Fruit fly (Drosophila melanogaster) whole organism, embryonic: ENCODE results near the gene opa.

Experiments
- Bteb2 ChIP-seq: fragments of 200-800 bp; sonication (Bioruptor generic); optimal IDR thresholded peaks from 2 replicates; lab custom pipeline; 2016; ENCODE audit warnings: missing biosample characterization, missing genetic modification characterization
- CG10321 ChIP-seq: fragments of 200-800 bp; sonication (Bioruptor generic); IDR thresholded peaks from 2 replicates; pipeline ENCODE4 v1.3.6; 2022; ENCODE audit warnings: missing biosample characterization, missing genetic modification characterization
- CG10431 ChIP-seq: fragments of 200-800 bp; sonication (Bioruptor generic); optimal IDR thresholded peaks from 3 replicates; lab custom pipeline; 2018; ENCODE audit warnings: missing biosample characterization, mild to moderate bottlenecking, missing genetic modification characterization
- CG12104 ChIP-seq: fragments of 200-800 bp; sonication (Bioruptor generic); optimal IDR thresholded peaks from 3 replicates; lab custom pipeline; 2016; ENCODE audit warnings: missing biosample characterization, missing genetic modification characterization
- CG12769 ChIP-seq: fragments of 200-800 bp; sonication (Bioruptor generic); optimal IDR thresholded peaks from 2 replicates; lab custom pipeline; 2019; ENCODE audit warnings: missing biosample characterization, mild to moderate bottlenecking, missing genetic modification characterization, moderate library complexity
- CG14667 ChIP-seq: fragments of 200-800 bp; sonication (Bioruptor generic); IDR thresholded peaks from 2 replicates; pipeline ENCODE4 v1.3.6; 2022; ENCODE audit warnings: missing biosample characterization, missing genetic modification characterization
- CG14860 ChIP-seq: fragments of 200-800 bp; sonication (Bioruptor generic); IDR thresholded peaks from 3 replicates; pipeline ENCODE4 v1.3.6; 2022; ENCODE audit warnings: missing biosample characterization, missing genetic modification characterization; ENCODE audit not compliant: partially characterized antibody
- CG14965 ChIP-seq: fragments of 200-800 bp; sonication (Bioruptor generic); optimal IDR thresholded peaks from 2 replicates; lab custom pipeline; 2016; ENCODE audit warnings: missing biosample characterization, missing genetic modification characterization, borderline replicate concordance
- CG15696 ChIP-seq: fragments of 200-800 bp; sonication (Bioruptor generic); optimal IDR thresholded peaks from 2 replicates; lab custom pipeline; 2019; ENCODE audit warnings: missing biosample characterization, mild to moderate bottlenecking, missing genetic modification characterization, moderate library complexity
- CG16863 ChIP-seq: fragments of 200-800 bp; sonication (Bioruptor generic); optimal IDR thresholded peaks from 3 replicates; lab custom pipeline; 2016; ENCODE audit warnings: missing biosample characterization, missing genetic modification characterization
- CG17328 ChIP-seq: fragments of 200-800 bp; sonication (Bioruptor generic); IDR thresholded peaks from 2 replicates; pipeline ENCODE4 v1.3.6; 2022; ENCODE audit warnings: missing biosample characterization, missing genetic modification characterization
- CG17359 ChIP-seq: fragments of 200-800 bp; sonication (Bioruptor generic); optimal IDR thresholded peaks from 3 replicates; lab custom pipeline; 2018; ENCODE audit warnings: missing biosample characterization, mild to moderate bottlenecking, missing genetic modification characterization, moderate library complexity
- CG17612 ChIP-seq: fragments of 200-800 bp; sonication (Bioruptor generic); IDR thresholded peaks from 2 replicates; pipeline ENCODE4 v1.3.6; 2022; ENCODE audit warnings: missing biosample characterization, missing genetic modification characterization
- CG1832 ChIP-seq: fragments of 200-800 bp; sonication (Bioruptor generic); optimal IDR thresholded peaks from 2 replicates; lab custom pipeline; 2017; ENCODE audit warnings: missing biosample characterization, mild to moderate bottlenecking, missing genetic modification characterization, inconsistent platforms
- CG30403 ChIP-seq: fragments of 200-800 bp; sonication (Bioruptor generic); optimal IDR thresholded peaks from 3 replicates; lab custom pipeline; 2016; ENCODE audit warnings: missing biosample characterization, missing genetic modification characterization
- CG43689 ChIP-seq: fragments of 200-800 bp; sonication (Bioruptor generic); IDR thresholded peaks from 2 replicates; pipeline ENCODE4 v1.3.6; 2022; ENCODE audit warnings: missing biosample characterization, missing genetic modification characterization
- CG6272 ChIP-seq: fragments of 200-800 bp; sonication (Bioruptor generic); IDR thresholded peaks from 2 replicates; pipeline ENCODE4 v1.3.6; 2022; ENCODE audit warnings: missing biosample characterization, missing genetic modification characterization
- CG6854 ChIP-seq: fragments of 200-800 bp; sonication (Bioruptor generic); optimal IDR thresholded peaks from 3 replicates; lab custom pipeline; 2017; ENCODE audit warnings: missing biosample characterization, mild to moderate bottlenecking, missing genetic modification characterization
- CG7786 ChIP-seq: fragments of 200-800 bp; sonication (Bioruptor generic); optimal IDR thresholded peaks from 2 replicates; lab custom pipeline; 2016; ENCODE audit warnings: missing biosample characterization, missing genetic modification characterization
- CG9876 ChIP-seq: fragments of 200-800 bp; sonication (Bioruptor generic); optimal IDR thresholded peaks from 2 replicates; lab custom pipeline; 2016; ENCODE audit warnings: missing biosample characterization, missing genetic modification characterization
- CG9932 ChIP-seq: fragments of 200-800 bp; sonication (Bioruptor generic); IDR thresholded peaks from 2 replicates; pipeline ENCODE4 v1.3.6; 2022; ENCODE audit warnings: missing biosample characterization, missing genetic modification characterization
- Dip2 ChIP-seq: fragments of 200-800 bp; sonication (Bioruptor generic); IDR thresholded peaks from 2 replicates; pipeline ENCODE4 v1.3.6; 2022; ENCODE audit warnings: missing biosample characterization, missing genetic modification characterization
- Dp ChIP-seq: fragments of 200-800 bp; sonication (Bioruptor generic); optimal IDR thresholded peaks from 2 replicates; lab custom pipeline; 2018; ENCODE audit warnings: missing biosample characterization, mild to moderate bottlenecking, missing genetic modification characterization, moderate library complexity
- Eip74EF ChIP-seq, 2 experiments: fragments of 200-800 bp in 1 of 2; fragments of >200 bp in 1 of 2; sonication (Bioruptor generic) in 1 of 2; optimal IDR thresholded peaks; 2 replicates each; lab custom pipeline; 2017 to 2019; ENCODE audit warnings: missing biosample characterization in 2 of 2, missing genetic modification characterization in 2 of 2, mild to moderate bottlenecking in 1 of 2, moderate library complexity in 1 of 2
- Gsc ChIP-seq: fragments of 200-800 bp; sonication (Bioruptor generic); IDR thresholded peaks from 2 replicates; pipeline ENCODE4 v1.3.6; 2022; ENCODE audit warnings: missing biosample characterization, missing genetic modification characterization
- H15 ChIP-seq: fragments of 200-800 bp; sonication (Bioruptor generic); IDR thresholded peaks from 3 replicates; pipeline ENCODE4 v1.3.6; 2022; ENCODE audit warnings: missing biosample characterization, missing genetic modification characterization
- HLHmδ ChIP-seq: fragments of 200-800 bp; sonication (Bioruptor generic); optimal IDR thresholded peaks from 2 replicates; lab custom pipeline; 2018; ENCODE audit warnings: missing biosample characterization, mild to moderate bottlenecking, missing genetic modification characterization, moderate library complexity
- Mad ChIP-seq: fragments of 200-800 bp; sonication (Bioruptor generic); optimal IDR thresholded peaks from 2 replicates; lab custom pipeline; 2016; ENCODE audit warnings: missing biosample characterization, missing genetic modification characterization
- Max ChIP-seq: fragments of 200-800 bp; sonication (Bioruptor generic); optimal IDR thresholded peaks from 2 replicates; lab custom pipeline; 2016; ENCODE audit warnings: missing biosample characterization, mild to moderate bottlenecking, missing genetic modification characterization
- NC2β ChIP-seq: fragments of 200-800 bp; sonication (Bioruptor generic); optimal IDR thresholded peaks from 2 replicates; lab custom pipeline; 2016; ENCODE audit warnings: missing biosample characterization, missing genetic modification characterization
- NK7.1 ChIP-seq: fragments of 200-800 bp; sonication (Bioruptor generic); optimal IDR thresholded peaks from 3 replicates; lab custom pipeline; 2016; ENCODE audit warnings: missing biosample characterization, missing genetic modification characterization
- Scr ChIP-seq: fragments of 200-800 bp; sonication (Bioruptor generic); IDR thresholded peaks from 2 replicates; pipeline ENCODE4 v1.3.6; 2022; ENCODE audit warnings: missing biosample characterization, missing genetic modification characterization; ENCODE audit not compliant: partially characterized antibody
- Side ChIP-seq: fragments of 200-800 bp; sonication (Bioruptor generic); optimal IDR thresholded peaks from 2 replicates; lab custom pipeline; 2016; ENCODE audit warnings: missing biosample characterization, missing genetic modification characterization
- Spps ChIP-seq: fragments of 200-800 bp; sonication (Bioruptor generic); optimal IDR thresholded peaks from 2 replicates; lab custom pipeline; 2018; ENCODE audit warnings: missing biosample characterization, mild to moderate bottlenecking, missing genetic modification characterization
- ash1 ChIP-seq: fragments of 200-800 bp; sonication (Bioruptor generic); optimal IDR thresholded peaks from 2 replicates; lab custom pipeline; 2018; ENCODE audit warnings: missing biosample characterization, mild to moderate bottlenecking, missing genetic modification characterization
- cg ChIP-seq: fragments of 200-800 bp; sonication (Bioruptor generic); optimal IDR thresholded peaks from 3 replicates; lab custom pipeline; 2019; ENCODE audit warnings: missing biosample characterization, mild to moderate bottlenecking, missing genetic modification characterization, moderate library complexity
- crol ChIP-seq: fragments of 200-800 bp; sonication (Bioruptor generic); IDR thresholded peaks from 2 replicates; pipeline ENCODE4 v1.3.6; 2022; ENCODE audit warnings: missing biosample characterization, missing genetic modification characterization
- dimm ChIP-seq: fragments of 200-800 bp; sonication (Bioruptor generic); IDR thresholded peaks from 2 replicates; pipeline ENCODE4 v1.3.6; 2022; ENCODE audit warnings: missing biosample characterization, missing genetic modification characterization
- dpn ChIP-seq, 2 experiments: fragments of 200-800 bp; sonication (Bioruptor generic); optimal IDR thresholded peaks; 3 replicates each; lab custom pipeline; 2016; ENCODE audit warnings: missing biosample characterization in 2 of 2, missing genetic modification characterization in 2 of 2
- ewg ChIP-seq: fragments of 200-800 bp; sonication (Bioruptor generic); optimal IDR thresholded peaks from 3 replicates; lab custom pipeline; 2017; ENCODE audit warnings: mild to moderate bottlenecking, missing biosample characterization, missing genetic modification reagents, missing genetic modification characterization
- grn ChIP-seq: fragments of 200-800 bp; sonication (Bioruptor generic); optimal IDR thresholded peaks from 3 replicates; lab custom pipeline; 2017; ENCODE audit warnings: missing biosample characterization, missing genetic modification characterization
- hb ChIP-seq: fragments of 200-800 bp; sonication (Bioruptor generic); IDR thresholded peaks from 3 replicates; pipeline ENCODE4 v1.3.6; 2022; ENCODE audit warnings: missing biosample characterization, missing genetic modification characterization; ENCODE audit not compliant: partially characterized antibody
- maf-S ChIP-seq: fragments of 200-800 bp; sonication (Bioruptor generic); optimal IDR thresholded peaks from 2 replicates; lab custom pipeline; 2016; ENCODE audit warnings: missing biosample characterization, missing genetic modification characterization
- nau ChIP-seq: fragments of 200-800 bp; sonication (Bioruptor generic); optimal IDR thresholded peaks from 3 replicates; lab custom pipeline; 2017; ENCODE audit warnings: missing biosample characterization, mild to moderate bottlenecking, missing genetic modification characterization, missing genetic modification reagents
- nerfin-1 ChIP-seq: fragments of 200-800 bp; sonication (Bioruptor generic); optimal IDR thresholded peaks from 3 replicates; lab custom pipeline; 2019; ENCODE audit warnings: missing biosample characterization, mild to moderate bottlenecking, missing genetic modification characterization, moderate library complexity
- org-1 ChIP-seq: fragments of 200-800 bp; sonication (Bioruptor generic); optimal IDR thresholded peaks from 2 replicates; lab custom pipeline; 2017; ENCODE audit warnings: missing biosample characterization, missing genetic modification characterization
- peb ChIP-seq: fragments of 200-800 bp; sonication (Bioruptor generic); IDR thresholded peaks from 2 replicates; pipeline ENCODE4 v1.3.6; 2022; ENCODE audit warnings: missing biosample characterization, missing genetic modification characterization
- sd ChIP-seq: fragments of 200-800 bp; sonication (Bioruptor generic); optimal IDR thresholded peaks from 3 replicates; lab custom pipeline; 2018; ENCODE audit warnings: missing biosample characterization, mild to moderate bottlenecking, missing genetic modification characterization, moderate library complexity
- tio ChIP-seq: fragments of 200-800 bp; sonication (Bioruptor generic); optimal IDR thresholded peaks from 2 replicates; lab custom pipeline; 2017; ENCODE audit warnings: missing biosample characterization, missing genetic modification characterization, inconsistent platforms
- wor ChIP-seq: fragments of 200-800 bp; sonication (Bioruptor generic); IDR thresholded peaks from 2 replicates; pipeline ENCODE4 v1.3.6; 2022; ENCODE audit warnings: missing biosample characterization, missing genetic modification characterization

opa gene

dm6 chr3R:4912130-4912549 is 59.5 kb downstream of the opa start (continued):
- TF ChIP-seq Mad (GFP tag; lab: Kevin White, UChicago) = peak; percentile 8
- TF ChIP-seq CG14965 = no peak
- TF ChIP-seq CG9932 = peak; percentile 81
- peak; percentile 33 for TF ChIP-seq CG15696
- TF ChIP-seq ewg (GFP tag; lab: Kevin White, UChicago) = no peak
- TF ChIP-seq wor (GFP tag; lab: Robert Waterston, UW) = no peak
- no peak for TF ChIP-seq NC2β (GFP tag; lab: Kevin White, UChicago)
- TF ChIP-seq CG14860 (GFP tag; lab: Robert Waterston, UW) = no peak
- TF ChIP-seq Scr = no peak
- TF ChIP-seq CG9876 (GFP tag; lab: Kevin White, UChicago) = no peak
- TF ChIP-seq cg (GFP tag; lab: Kevin White, UChicago) = peak; percentile 77
- TF ChIP-seq H15 (GFP tag; lab: Robert Waterston, UW) = peak; percentile 58; the same call in 2 of the 3 replicates
- peak; percentile 12 for TF ChIP-seq tio (GFP tag; lab: Kevin White, UChicago)
- peak; percentile 28 for TF ChIP-seq CG12104
- TF ChIP-seq CG6272 (GFP tag; lab: Robert Waterston, UW) = no peak
- TF ChIP-seq dpn (GFP tag; optimal IDR thresholded peaks at IDR 0.05; lab: Kevin White, UChicago) = peak; percentile 51 to 78
- TF ChIP-seq Side (GFP tag; lab: Kevin White, UChicago) = peak; percentile 19
- peak; percentile 11 for TF ChIP-seq Spps (tag; lab: Kevin White, UChicago)
- TF ChIP-seq nau (GFP tag; lab: Kevin White, UChicago) = no peak
- TF ChIP-seq Bteb2 (GFP tag; lab: Kevin White, UChicago) = peak; percentile 66
- peak in 1 of 2 experiments; percentile 52 for TF ChIP-seq Eip74EF (GFP tag; optimal IDR thresholded peaks at IDR 0.05; lab: Kevin White, UChicago)
- TF ChIP-seq NK7.1 (GFP tag; lab: Kevin White, UChicago) = peak; percentile 20
- peak; percentile 64 for TF ChIP-seq CG17359 (tag; lab: Kevin White, UChicago)
- TF ChIP-seq Max = peak; percentile 20
- no peak for TF ChIP-seq ash1 (GFP tag; lab: Kevin White, UChicago)
- TF ChIP-seq nerfin-1 = no peak
- TF ChIP-seq CG7786 = peak; percentile 64
- TF ChIP-seq org-1 = peak; percentile 20
- TF ChIP-seq peb (GFP tag; lab: Robert Waterston, UW) = peak; percentile 40; the same call in 1 of the 2 replicates
- peak; percentile 22 for TF ChIP-seq CG16863
- TF ChIP-seq hb (GFP tag; lab: Robert Waterston, UW) = no peak
- TF ChIP-seq grn (GFP tag; lab: Kevin White, UChicago) = peak; percentile 88
- TF ChIP-seq CG1832 (GFP tag; lab: Kevin White, UChicago) = no peak
- TF ChIP-seq maf-S (GFP tag; lab: Kevin White, UChicago) = peak; percentile 39
- peak; percentile 94 for TF ChIP-seq CG12769 (tag; lab: Kevin White, UChicago)
- peak; percentile 63; the same call in 1 of the 2 replicates for TF ChIP-seq CG17328 (GFP tag; lab: Robert Waterston, UW)
- 0 out of 2 replicates have a peak, but pooled peaks have one; percentile 29 for TF ChIP-seq CG17612 (GFP tag; lab: Robert Waterston, UW)
- no peak for TF ChIP-seq Dip2 (GFP tag; lab: Robert Waterston, UW)
- TF ChIP-seq crol (GFP tag; lab: Robert Waterston, UW) = peak; percentile 32
- TF ChIP-seq CG14667 = peak; percentile 48
- TF ChIP-seq CG43689 = no peak
- TF ChIP-seq Dp (GFP tag; lab: Kevin White, UChicago) = no peak
- TF ChIP-seq CG30403 (GFP tag; lab: Kevin White, UChicago) = peak; percentile 58
- TF ChIP-seq sd = peak; percentile 52
- no peak for TF ChIP-seq CG6854
- no peak for TF ChIP-seq CG10321
- no peak for TF ChIP-seq HLHmδ (GFP tag; lab: Kevin White, UChicago)
- TF ChIP-seq CG10431 (GFP tag; lab: Kevin White, UChicago) = peak; percentile 21
- TF ChIP-seq dimm (GFP tag; lab: Robert Waterston, UW) = 0 out of 2 replicates have a peak, but pooled peaks have one; percentile 24
- peak; percentile 31; the same call in 1 of the 2 replicates for TF ChIP-seq Gsc (GFP tag; lab: Robert Waterston, UW)
